Fruit fly (Drosophila melanogaster) S2 (cell line): ENCODE data around the gene Sld5.

Experiments
- CG8478 ChIP-seq: fragments of >200 bp; optimal IDR thresholded peaks from 2 replicates; lab custom pipeline; 2018
- CTCF ChIP-seq, 2 experiments: fragments of >200 bp; optimal IDR thresholded peaks; 2 replicates each; lab custom pipeline; 2018

dm6 chr3R:26098502-26099210, 42.3 kb upstream of the Sld5 start, which contains the start of gene dysf:
- no peak for TF ChIP-seq CG8478 (lab: Kevin White, UChicago)
- no peak for TF ChIP-seq CTCF (optimal IDR thresholded peaks at IDR 0.05; lab: Kevin White, UChicago)
